Worm (Caenorhabditis elegans): Measurements from ENCODE around the gene C16C8.8.

The C16C8.8 gene

ce11 chrII:3439244-3439698, 22.2 kb downstream of the C16C8.8 start (continued):
- no peak for TF ChIP-seq ceh-18 (tag; optimal IDR thresholded peaks at IDR 0.05)
- TF ChIP-seq ahr-1 (tag; optimal IDR thresholded peaks at IDR 0.05): no peak
- TF ChIP-seq zip-5 (tag; optimal IDR thresholded peaks at IDR 0.05): no peak
- peak; percentile 26 for TF ChIP-seq T23F11.4 (GFP tag; optimal IDR thresholded peaks at IDR 0.05)
- no peak for TF ChIP-seq unc-86 (tag; optimal IDR thresholded peaks at IDR 0.05)
- TF ChIP-seq ama-1 (optimal IDR thresholded peaks at IDR 0.05): no peak
- peak; percentile 30 for TF ChIP-seq dve-1 (tag; optimal IDR thresholded peaks at IDR 0.05)
- TF ChIP-seq K09A11.1 (tag; optimal IDR thresholded peaks at IDR 0.05; ENCODE audit: insufficient read depth): no peak
- TF ChIP-seq pha-2 (tag; optimal IDR thresholded peaks at IDR 0.05): peak; percentile 56
- TF ChIP-seq unc-42 (tag; optimal IDR thresholded peaks at IDR 0.05): no peak
- no peak for TF ChIP-seq ceh-31 (tag; optimal IDR thresholded peaks at IDR 0.05)
- TF ChIP-seq ceh-9 (tag; optimal IDR thresholded peaks at IDR 0.05): peak; percentile 7
- TF ChIP-seq pax-1 (tag; optimal IDR thresholded peaks at IDR 0.05): no peak
- no peak for TF ChIP-seq npax-4 (tag; optimal IDR thresholded peaks at IDR 0.05)
- no peak for TF ChIP-seq ceh-22 (tag; optimal IDR thresholded peaks at IDR 0.05)
- no peak for TF ChIP-seq mec-3 (tag; optimal IDR thresholded peaks at IDR 0.05; ENCODE audit: borderline replicate concordance)
- no peak for TF ChIP-seq K02D7.2 (tag; optimal IDR thresholded peaks at IDR 0.05)
- no peak for TF ChIP-seq nhr-232 (tag; optimal IDR thresholded peaks at IDR 0.05)
- TF ChIP-seq ceh-2 (tag; optimal IDR thresholded peaks at IDR 0.05): peak; percentile 40
- no peak for TF ChIP-seq F13H6.1 (tag; optimal IDR thresholded peaks at IDR 0.05)
- no peak for TF ChIP-seq pros-1 (tag; optimal IDR thresholded peaks at IDR 0.05)

- no peak for TF ChIP-seq gmeb-2 (tag; optimal IDR thresholded peaks at IDR 0.05)
- no peak for TF ChIP-seq che-1 (tag; optimal IDR thresholded peaks at IDR 0.05)
- no peak for TF ChIP-seq zip-5 (tag; optimal IDR thresholded peaks at IDR 0.05)
- TF ChIP-seq C38D4.7 (GFP tag; optimal IDR thresholded peaks at IDR 0.05): no peak
- TF ChIP-seq ceh-19 (GFP tag; optimal IDR thresholded peaks at IDR 0.05): no peak
- TF ChIP-seq sox-4 (tag; optimal IDR thresholded peaks at IDR 0.05): no peak
- no peak for TF ChIP-seq hlh-15 (tag; optimal IDR thresholded peaks at IDR 0.05)
- no peak for TF ChIP-seq hlh-6 (tag; optimal IDR thresholded peaks at IDR 0.05)
- TF ChIP-seq lin-11 (tag; optimal IDR thresholded peaks at IDR 0.05): no peak
- no peak for TF ChIP-seq fax-1 (tag; optimal IDR thresholded peaks at IDR 0.05)
- no peak for TF ChIP-seq pha-2 (tag; optimal IDR thresholded peaks at IDR 0.05)
These were observed 23.2 kb downstream of the C16C8.8 start for ce11 chrII:3438280-3438679.

DNA sequence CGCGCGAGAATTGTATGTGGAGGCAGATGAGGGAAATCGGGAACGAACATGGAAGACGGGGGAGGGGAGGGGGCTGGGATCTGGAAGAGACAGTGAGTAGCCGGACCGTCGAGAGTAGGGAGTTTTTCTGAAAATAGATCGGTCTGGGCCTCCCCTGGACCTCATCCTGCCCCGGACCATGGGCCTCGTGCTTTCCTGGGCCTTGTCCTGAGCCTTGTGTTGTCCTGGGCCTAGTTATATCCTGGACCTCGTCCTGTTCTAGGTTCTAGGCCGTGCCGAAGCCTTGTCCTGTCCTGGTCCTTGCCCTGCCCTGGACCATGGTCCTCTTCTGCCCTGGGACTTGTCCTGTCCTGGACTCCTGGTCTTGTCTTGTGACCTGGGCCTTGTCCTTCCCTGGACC, 24.1 kb downstream of the C16C8.8 start:
- TF ChIP-seq ceh-22 (tag; optimal IDR thresholded peaks at IDR 0.05) (no peak), pag-3 (tag; optimal IDR thresholded peaks at IDR 0.05; ENCODE audit: borderline replicate concordance) (no peak), unc-3 (GFP tag; conservative IDR thresholded peaks at IDR 0.05) (no peak), unc-3 (tag; optimal IDR thresholded peaks at IDR 0.05) (no peak), syd-9 (tag; optimal IDR thresholded peaks at IDR 0.05) (no peak), lin-11 (tag; optimal IDR thresholded peaks at IDR 0.05) (no peak), Y22D7AL.16 (tag; optimal IDR thresholded peaks at IDR 0.05) (no peak), pha-2 (tag; optimal IDR thresholded peaks at IDR 0.05) (no peak), pha-4 (tag; optimal IDR thresholded peaks at IDR 0.05) (no peak), tbx-2 (tag; optimal IDR thresholded peaks at IDR 0.05) (no peak), pqm-1 (tag; optimal IDR thresholded peaks at IDR 0.05) (no peak), unc-86 (tag; optimal IDR thresholded peaks at IDR 0.05) (no peak)

DNA sequence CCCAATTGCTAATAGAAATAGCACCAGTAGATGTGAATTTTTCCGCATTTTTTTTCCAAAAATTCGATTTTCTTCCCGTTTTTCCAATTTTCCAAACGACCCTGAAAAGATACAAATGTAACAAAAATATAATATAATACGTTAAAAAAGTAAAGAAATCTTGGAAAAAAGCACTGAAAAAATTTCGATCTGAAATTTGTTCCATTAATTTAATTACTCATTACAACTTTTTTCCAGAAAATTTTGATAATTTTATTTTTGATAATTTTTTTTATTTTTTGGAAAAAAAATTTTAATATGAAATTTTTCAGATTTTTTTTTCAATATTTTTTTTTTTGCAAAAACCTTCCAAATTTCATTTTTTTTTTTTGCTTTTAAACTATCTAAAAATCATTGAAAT, 25.1 kb downstream of the C16C8.8 start, which contains the start of gene skpo-2:
skpo-2 (minus strand) TSS at position 101 of the 400 bp plus-strand sequence.
- TF ChIP-seq pax-1 (tag; optimal IDR thresholded peaks at IDR 0.05): no peak

Data from whole organism, late embryonic.